Worm (Caenorhabditis elegans) whole organism, L2 larva: ENCODE results near the gene R160.2.

ENCODE experiments used
- C34F6.9 ChIP-seq: fragments of 150-350 bp; optimal IDR thresholded peaks from 2 replicates; lab custom pipeline; 2014; ENCODE audit warnings: missing biosample characterization, missing genetic modification characterization
- F13H6.1 ChIP-seq: sonication (generic microtip); optimal IDR thresholded peaks from 2 replicates; lab custom pipeline; 2016; ENCODE audit warnings: missing genetic modification characterization, missing compliant biosample characterization
- ZK546.5 ChIP-seq: sonication (generic microtip); optimal IDR thresholded peaks from 2 replicates; lab custom pipeline; 2017; ENCODE audit warnings: missing biosample characterization, missing genetic modification characterization
- alr-1 ChIP-seq: fragments of 150-350 bp; optimal IDR thresholded peaks from 2 replicates; lab custom pipeline; 2014; ENCODE audit warnings: missing biosample characterization, missing genetic modification characterization
- aly-2 ChIP-seq: fragments of 150-350 bp; optimal IDR thresholded peaks from 2 replicates; lab custom pipeline; 2014; ENCODE audit warnings: missing biosample characterization, missing genetic modification characterization
- blmp-1 ChIP-seq: sonication (generic microtip); optimal IDR thresholded peaks from 2 replicates; lab custom pipeline; 2017; ENCODE audit warnings: missing genetic modification characterization, mild to moderate bottlenecking, missing compliant biosample characterization, antibody characterized with exemption, moderate library complexity; ENCODE audit not compliant: insufficient read depth
- ceh-16 ChIP-seq: fragments of 150-350 bp; optimal IDR thresholded peaks from 2 replicates; lab custom pipeline; 2014; ENCODE audit warnings: missing biosample characterization, missing genetic modification characterization
- ceh-82 ChIP-seq: fragments of 150-350 bp; optimal IDR thresholded peaks from 2 replicates; lab custom pipeline; 2014; ENCODE audit warnings: missing biosample characterization, missing genetic modification characterization
- crh-2 ChIP-seq: sonication (generic microtip); optimal IDR thresholded peaks from 2 replicates; lab custom pipeline; 2017; ENCODE audit warnings: missing biosample characterization, missing genetic modification characterization
- dmd-4 ChIP-seq: sonication (generic microtip); optimal IDR thresholded peaks from 2 replicates; lab custom pipeline; 2017; ENCODE audit warnings: missing biosample characterization, missing genetic modification characterization
- egl-27 ChIP-seq: sonication (generic microtip); optimal IDR thresholded peaks from 3 replicates; lab custom pipeline; 2017; ENCODE audit warnings: missing biosample characterization, missing genetic modification reagents, missing genetic modification characterization
- elt-3 ChIP-seq: sonication (generic microtip); optimal IDR thresholded peaks from 2 replicates; lab custom pipeline; 2017; ENCODE audit warnings: missing biosample characterization, missing genetic modification characterization
- fos-1 ChIP-seq: fragments of 150-350 bp; optimal IDR thresholded peaks from 2 replicates; lab custom pipeline; 2014; ENCODE audit warnings: missing biosample characterization, missing genetic modification characterization
- lsy-2 ChIP-seq, 2 experiments: fragments of 150-350 bp in 1 of 2; sonication (generic microtip) in 1 of 2; optimal IDR thresholded peaks; 2 replicates each; lab custom pipeline; 2014 to 2017; ENCODE audit warnings: missing biosample characterization in 2 of 2, missing genetic modification characterization in 2 of 2
- mab-5 ChIP-seq: fragments of 150-350 bp; optimal IDR thresholded peaks from 2 replicates; lab custom pipeline; 2014; ENCODE audit warnings: missing biosample characterization, missing genetic modification characterization
- mdl-1 ChIP-seq, 2 experiments: fragments of 150-350 bp in 1 of 2; sonication (generic microtip) in 1 of 2; optimal IDR thresholded peaks; 2 replicates each; lab custom pipeline; 2017; ENCODE audit warnings: missing biosample characterization in 2 of 2, missing genetic modification characterization in 2 of 2
- nhr-10 ChIP-seq: sonication (generic microtip); optimal IDR thresholded peaks from 2 replicates; lab custom pipeline; 2017; ENCODE audit warnings: missing biosample characterization, missing genetic modification characterization
- nhr-11 ChIP-seq: fragments of 150-350 bp; optimal IDR thresholded peaks from 2 replicates; lab custom pipeline; 2014; ENCODE audit warnings: missing biosample characterization, missing genetic modification characterization
- nhr-23 ChIP-seq: fragments of 150-350 bp; optimal IDR thresholded peaks from 2 replicates; lab custom pipeline; 2014; ENCODE audit warnings: missing biosample characterization, missing genetic modification reagents, missing genetic modification characterization
- nhr-237 ChIP-seq: fragments of 150-350 bp; optimal IDR thresholded peaks from 2 replicates; lab custom pipeline; 2014; ENCODE audit warnings: missing biosample characterization, missing genetic modification characterization
- nhr-25 ChIP-seq: fragments of 150-350 bp; sonication (generic microtip); optimal IDR thresholded peaks from 3 replicates; lab custom pipeline; 2014; ENCODE audit warnings: missing biosample characterization, missing genetic modification characterization
- nhr-6 ChIP-seq: fragments of 150-350 bp; optimal IDR thresholded peaks from 2 replicates; lab custom pipeline; 2014; ENCODE audit warnings: missing biosample characterization, missing genetic modification characterization
- nhr-77 ChIP-seq: fragments of 150-350 bp; optimal IDR thresholded peaks from 2 replicates; lab custom pipeline; 2014; ENCODE audit warnings: missing biosample characterization, missing genetic modification characterization
- peb-1 ChIP-seq: fragments of 150-350 bp; optimal IDR thresholded peaks from 2 replicates; lab custom pipeline; 2014; ENCODE audit warnings: missing biosample characterization, missing genetic modification characterization
- sem-4 ChIP-seq: fragments of 150-350 bp; optimal IDR thresholded peaks from 2 replicates; lab custom pipeline; 2014; ENCODE audit warnings: missing biosample characterization, missing genetic modification reagents, missing genetic modification characterization
- skn-1 ChIP-seq: sonication (generic microtip); optimal IDR thresholded peaks from 2 replicates; lab custom pipeline; 2017; ENCODE audit warnings: missing biosample characterization, missing genetic modification characterization
- sma-3 ChIP-seq: sonication (generic microtip); optimal IDR thresholded peaks from 2 replicates; lab custom pipeline; 2016; ENCODE audit warnings: missing genetic modification reagents, missing genetic modification characterization, missing compliant biosample characterization
- sma-9 ChIP-seq, 2 experiments: fragments of 150-350 bp in 1 of 2; sonication (generic microtip) in 1 of 2; optimal IDR thresholded peaks; 2 replicates each; lab custom pipeline; 2014 to 2016; ENCODE audit warnings: missing genetic modification characterization in 2 of 2, mild to moderate bottlenecking in 1 of 2, missing biosample characterization in 1 of 2, missing compliant biosample characterization in 1 of 2, missing genetic modification reagents in 1 of 2, moderate library complexity in 1 of 2
- snpc-4 ChIP-seq: fragments of 150-350 bp; optimal IDR thresholded peaks from 2 replicates; lab custom pipeline; 2014; ENCODE audit warnings: missing biosample characterization, missing genetic modification characterization
- unc-39 ChIP-seq: fragments of 150-350 bp; optimal IDR thresholded peaks from 2 replicates; lab custom pipeline; 2014; ENCODE audit warnings: missing biosample characterization, missing genetic modification characterization
- unc-55 ChIP-seq: fragments of 150-350 bp; sonication (generic microtip); optimal IDR thresholded peaks from 3 replicates; lab custom pipeline; 2014; ENCODE audit warnings: missing biosample characterization, missing genetic modification reagents, missing genetic modification characterization
- unc-62 ChIP-seq: fragments of 150-350 bp; optimal IDR thresholded peaks from 2 replicates; lab custom pipeline; 2014; ENCODE audit warnings: missing biosample characterization, missing genetic modification reagents, missing genetic modification characterization
- zag-1 ChIP-seq: fragments of 150-350 bp; optimal IDR thresholded peaks from 2 replicates; lab custom pipeline; 2014; ENCODE audit warnings: missing biosample characterization, missing genetic modification characterization
- ztf-1 ChIP-seq: fragments of 200-800 bp; sonication (Bioruptor generic); conservative IDR thresholded peaks from 2 replicates; pipeline ENCODE4 v1.3.6; 2022; ENCODE audit warnings: missing genetic modification characterization, missing compliant biosample characterization
- ztf-11 ChIP-seq: sonication (generic microtip); optimal IDR thresholded peaks from 2 replicates; lab custom pipeline; 2017; ENCODE audit warnings: missing biosample characterization, missing genetic modification characterization

The R160.2 gene

ce11 chrX:4371988-4372387 lies 4.7 kb downstream of the R160.2 start, which contains the start of gene R160.14:
TSS of gene R160.14 (minus strand) at chrX:4372088.
- TF ChIP-seq fos-1 (tag; lab: Kevin White, UChicago) (no peak), sma-9 (GFP tag; optimal IDR thresholded peaks at IDR 0.05; lab: Kevin White, UChicago) (no peak), sma-9 (tag; optimal IDR thresholded peaks at IDR 0.05; lab: Kevin White, UChicago) (no peak), ZK546.5 (tag; lab: Kevin White, UChicago) (no peak), dmd-4 (tag; lab: Kevin White, UChicago) (no peak), nhr-25 (no peak), crh-2 (tag; lab: Kevin White, UChicago) (no peak), alr-1 (tag; lab: Kevin White, UChicago) (no peak), unc-55 (GFP tag; lab: Kevin White, UChicago) (no peak), aly-2 (tag; lab: Kevin White, UChicago) (no peak), nhr-11 (no peak), sem-4 (no peak), nhr-23 (tag; lab: Kevin White, UChicago) (no peak), mab-5 (tag; lab: Kevin White, UChicago) (no peak), nhr-77 (tag; lab: Kevin White, UChicago) (no peak), nhr-10 (tag; lab: Kevin White, UChicago) (no peak), lsy-2 (tag; optimal IDR thresholded peaks at IDR 0.05; lab: Kevin White, UChicago) (no peak), mdl-1 (tag; optimal IDR thresholded peaks at IDR 0.05; lab: Kevin White, UChicago) (no peak), ceh-82 (no peak)

- TF ChIP-seq nhr-6 (tag; lab: Kevin White, UChicago) (no peak), egl-27 (tag; lab: Kevin White, UChicago) (no peak), ztf-1 (GFP tag; lab: Robert Waterston, UW) (no peak), nhr-25 (no peak), F13H6.1 (tag; lab: Kevin White, UChicago) (no peak), alr-1 (tag; lab: Kevin White, UChicago) (no peak)
- TF ChIP-seq, all 48 proteins: peak for 0
These were observed 5.3 kb downstream of the R160.2 start, which contains the start of gene R160.13 for ce11 chrX:4371413-4371812. TSS of gene R160.13 (minus strand) at chrX:4371513.

- TF ChIP-seq nhr-25: no peak
- TF ChIP-seq blmp-1: no peak
- TF ChIP-seq unc-39 (tag; lab: Kevin White, UChicago): no peak
- TF ChIP-seq mdl-1 (tag; optimal IDR thresholded peaks at IDR 0.05; lab: Kevin White, UChicago): no peak
- no peak for TF ChIP-seq sma-9 (GFP tag; optimal IDR thresholded peaks at IDR 0.05; lab: Kevin White, UChicago)
- TF ChIP-seq sma-9 (tag; optimal IDR thresholded peaks at IDR 0.05; lab: Kevin White, UChicago): no peak
- no peak for TF ChIP-seq peb-1
These were observed 5.9 kb downstream of the R160.2 start, which contains the start of gene R160.5 for ce11 chrX:4370756-4371155. TSS of gene R160.5 (minus strand) at chrX:4370856.

ce11 chrX:4368800-4369199 lies 7.9 kb downstream of the R160.2 start, which contains the start of gene R160.4:
TSS of gene R160.4 (minus strand) at chrX:4368900.
- TF ChIP-seq ceh-82: no peak
- TF ChIP-seq nhr-237 (tag; lab: Kevin White, UChicago): no peak
- no peak for TF ChIP-seq lsy-2 (tag; optimal IDR thresholded peaks at IDR 0.05; lab: Kevin White, UChicago)
- TF ChIP-seq nhr-77 (tag; lab: Kevin White, UChicago): no peak
- no peak for TF ChIP-seq snpc-4
- no peak for TF ChIP-seq alr-1 (tag; lab: Kevin White, UChicago)
- no peak for TF ChIP-seq nhr-11
- TF ChIP-seq sma-3 (GFP tag; lab: Kevin White, UChicago): no peak
- no peak for TF ChIP-seq skn-1 (tag; lab: Kevin White, UChicago)
- no peak for TF ChIP-seq nhr-23 (tag; lab: Kevin White, UChicago)
- no peak for TF ChIP-seq aly-2 (tag; lab: Kevin White, UChicago)
- no peak for TF ChIP-seq unc-39 (tag; lab: Kevin White, UChicago)
- no peak for TF ChIP-seq ceh-16 (tag; lab: Kevin White, UChicago)
- TF ChIP-seq unc-62: no peak
- no peak for TF ChIP-seq C34F6.9 (tag; lab: Kevin White, UChicago)
- TF ChIP-seq ztf-11: no peak
- no peak for TF ChIP-seq sem-4
- TF ChIP-seq unc-55 (GFP tag; lab: Kevin White, UChicago): no peak
- TF ChIP-seq elt-3 (tag; lab: Kevin White, UChicago): no peak
- no peak for TF ChIP-seq nhr-10 (tag; lab: Kevin White, UChicago)

- TF ChIP-seq nhr-10 (tag; lab: Kevin White, UChicago) (no peak), ZK546.5 (tag; lab: Kevin White, UChicago) (no peak), crh-2 (tag; lab: Kevin White, UChicago) (no peak), blmp-1 (no peak), snpc-4 (no peak), C34F6.9 (tag; lab: Kevin White, UChicago) (no peak), zag-1 (tag; lab: Kevin White, UChicago) (no peak)
These were observed 9.3 kb downstream of the R160.2 start, which contains the start of gene R160.10 for ce11 chrX:4367414-4367813. TSS of gene R160.10 (minus strand) at chrX:4367514.
